Fruit fly (Drosophila melanogaster) whole organism, prepupa: ENCODE data around the gene bdl.

Source experiments
- CG10631 ChIP-seq: fragments of 200-800 bp; sonication (Bioruptor generic); optimal IDR thresholded peaks from 2 replicates; lab custom pipeline; 2016; ENCODE audit warnings: missing biosample characterization, missing genetic modification characterization
- CG11762 ChIP-seq: fragments of 200-800 bp; sonication (Bioruptor generic); optimal IDR thresholded peaks from 3 replicates; lab custom pipeline; 2016; ENCODE audit warnings: missing biosample characterization, missing genetic modification characterization; ENCODE audit not compliant: insufficient read depth
- CG1621 ChIP-seq: fragments of 200-800 bp; sonication (Bioruptor generic); optimal IDR thresholded peaks from 3 replicates; lab custom pipeline; 2018; ENCODE audit warnings: missing biosample characterization, mild to moderate bottlenecking, missing genetic modification characterization
- CG3032 ChIP-seq: fragments of 200-800 bp; optimal IDR thresholded peaks from 2 replicates; lab custom pipeline; 2019; ENCODE audit warnings: missing biosample characterization, mild to moderate bottlenecking, missing genetic modification characterization, moderate library complexity
- CG32006 ChIP-seq: fragments of 200-800 bp; sonication (Bioruptor generic); optimal IDR thresholded peaks from 3 replicates; lab custom pipeline; 2017; ENCODE audit warnings: missing biosample characterization, mild to moderate bottlenecking, missing genetic modification characterization
- CG34406 ChIP-seq: fragments of 200-800 bp; sonication (Bioruptor generic); optimal IDR thresholded peaks from 3 replicates; lab custom pipeline; 2016; ENCODE audit warnings: missing biosample characterization, missing genetic modification characterization
- CG6163 ChIP-seq: fragments of 200-800 bp; sonication (Bioruptor generic); IDR thresholded peaks from 3 replicates; pipeline ENCODE4 v1.3.6; 2022; ENCODE audit warnings: missing biosample characterization, missing genetic modification characterization
- CG6808 ChIP-seq: fragments of 200-800 bp; sonication (Bioruptor generic); optimal IDR thresholded peaks from 3 replicates; lab custom pipeline; 2017; ENCODE audit warnings: missing biosample characterization, missing genetic modification characterization, mild to moderate bottlenecking, moderate library complexity, missing genetic modification reagents
- CG6854 ChIP-seq: fragments of 200-800 bp; sonication (Bioruptor generic); optimal IDR thresholded peaks from 2 replicates; lab custom pipeline; 2017; ENCODE audit warnings: missing biosample characterization, mild to moderate bottlenecking, missing genetic modification characterization
- CG7368 ChIP-seq: fragments of 200-800 bp; sonication (Bioruptor generic); optimal IDR thresholded peaks from 3 replicates; lab custom pipeline; 2016; ENCODE audit warnings: missing biosample characterization, missing genetic modification characterization
- CG8119 ChIP-seq: fragments of 200-800 bp; sonication (Bioruptor generic); IDR thresholded peaks from 3 replicates; pipeline ENCODE4 v1.3.6; 2022; ENCODE audit warnings: missing biosample characterization, missing genetic modification characterization
- CG9139 ChIP-seq: fragments of 200-800 bp; sonication (Bioruptor generic); optimal IDR thresholded peaks from 3 replicates; lab custom pipeline; 2017; ENCODE audit warnings: missing biosample characterization, mild to moderate bottlenecking, missing genetic modification characterization
- Eip78C ChIP-seq: fragments of 200-800 bp; sonication (Bioruptor generic); peaks from one replicate; lab custom pipeline; 2016; ENCODE audit warnings: missing biosample characterization, missing genetic modification characterization
- Ets96B ChIP-seq: fragments of 200-800 bp; optimal IDR thresholded peaks from 2 replicates; lab custom pipeline; 2019; ENCODE audit warnings: missing biosample characterization, mild to moderate bottlenecking, missing genetic modification characterization, moderate library complexity
- Gug ChIP-seq: fragments of 200-800 bp; sonication (Bioruptor generic); IDR thresholded peaks from 2 replicates; pipeline ENCODE4 v1.3.6; 2022; ENCODE audit warnings: missing biosample characterization, missing genetic modification characterization
- Hr39 ChIP-seq: fragments of 200-800 bp; sonication (Bioruptor generic); optimal IDR thresholded peaks from 2 replicates; lab custom pipeline; 2016; ENCODE audit warnings: missing biosample characterization, missing genetic modification characterization
- Hr4 ChIP-seq: fragments of 200-800 bp; sonication (Bioruptor generic); optimal IDR thresholded peaks from 3 replicates; lab custom pipeline; 2016; ENCODE audit warnings: missing biosample characterization, missing genetic modification characterization
- Lpt ChIP-seq: fragments of 200-800 bp; sonication (Bioruptor generic); optimal IDR thresholded peaks from 3 replicates; lab custom pipeline; 2016; ENCODE audit warnings: missing biosample characterization, missing genetic modification characterization
- Met ChIP-seq: fragments of 200-800 bp; sonication (Bioruptor generic); optimal IDR thresholded peaks from 3 replicates; lab custom pipeline; 2016; ENCODE audit warnings: missing biosample characterization, missing genetic modification characterization
- Smox ChIP-seq: fragments of 200-800 bp; sonication (Bioruptor generic); optimal IDR thresholded peaks from 3 replicates; lab custom pipeline; 2016; ENCODE audit warnings: missing biosample characterization, missing genetic modification characterization
- Sox14 ChIP-seq: fragments of 200-800 bp; sonication (Bioruptor generic); optimal IDR thresholded peaks from 3 replicates; lab custom pipeline; 2016; ENCODE audit warnings: missing biosample characterization, missing genetic modification characterization
- achi ChIP-seq: fragments of 200-800 bp; sonication (Bioruptor generic); optimal IDR thresholded peaks from 3 replicates; lab custom pipeline; 2016; ENCODE audit warnings: missing biosample characterization, missing genetic modification characterization
- cyc ChIP-seq: fragments of 200-800 bp; sonication (Bioruptor generic); optimal IDR thresholded peaks from 3 replicates; lab custom pipeline; 2016; ENCODE audit warnings: missing biosample characterization, missing genetic modification characterization
- dac ChIP-seq: fragments of 200-800 bp; sonication (Bioruptor generic); optimal IDR thresholded peaks from 2 replicates; lab custom pipeline; 2017; ENCODE audit warnings: missing biosample characterization, mild to moderate bottlenecking, missing genetic modification characterization
- dsx ChIP-seq: fragments of 200-800 bp; optimal IDR thresholded peaks from 3 replicates; lab custom pipeline; 2019; ENCODE audit warnings: missing biosample characterization, mild to moderate bottlenecking, missing genetic modification characterization, moderate library complexity; ENCODE audit not compliant: poor library complexity, severe bottlenecking
- eg ChIP-seq: fragments of 200-800 bp; sonication (Bioruptor generic); IDR thresholded peaks from 3 replicates; pipeline ENCODE4 v1.3.6; 2022; ENCODE audit warnings: missing biosample characterization, missing genetic modification characterization
- esn ChIP-seq: fragments of 200-800 bp; sonication (Bioruptor generic); optimal IDR thresholded peaks from 2 replicates; lab custom pipeline; 2016; ENCODE audit warnings: missing biosample characterization, mild to moderate bottlenecking, missing genetic modification characterization, moderate library complexity
- fkh ChIP-seq: fragments of 200-800 bp; sonication (Bioruptor generic); optimal IDR thresholded peaks from 3 replicates; lab custom pipeline; 2017; ENCODE audit warnings: missing biosample characterization, mild to moderate bottlenecking, missing genetic modification characterization, moderate library complexity
- net ChIP-seq: fragments of 200-800 bp; sonication (Bioruptor generic); optimal IDR thresholded peaks from 3 replicates; lab custom pipeline; 2016; ENCODE audit warnings: missing biosample characterization, missing genetic modification characterization
- pdm3 ChIP-seq: fragments of 200-800 bp; sonication (Bioruptor generic); optimal IDR thresholded peaks from 3 replicates; lab custom pipeline; 2016; ENCODE audit warnings: missing biosample characterization, missing genetic modification characterization
- salr ChIP-seq, 2 experiments: fragments of 200-800 bp; sonication (Bioruptor generic); optimal IDR thresholded peaks; 3 replicates each; lab custom pipeline; 2016 to 2018; ENCODE audit warnings: missing biosample characterization in 2 of 2, missing genetic modification characterization in 2 of 2, mild to moderate bottlenecking in 1 of 2
- ss ChIP-seq, 2 experiments: fragments of 200-800 bp; sonication (Bioruptor generic); optimal IDR thresholded peaks; 2 replicates in 1 of 2; 3 replicates in 1 of 2; lab custom pipeline; 2017 to 2018; ENCODE audit warnings: mild to moderate bottlenecking in 2 of 2, missing biosample characterization in 2 of 2, missing genetic modification characterization in 2 of 2, moderate library complexity in 1 of 2
- vri ChIP-seq: fragments of 200-800 bp; sonication (Bioruptor generic); optimal IDR thresholded peaks from 3 replicates; lab custom pipeline; 2016; ENCODE audit warnings: missing biosample characterization, mild to moderate bottlenecking, missing genetic modification characterization

The bdl gene

dm6 chr2L:4332962-4333757 is 8.8 kb downstream of the bdl start (continued):
- TF ChIP-seq Lpt: peak; percentile 93
- peak; percentile 84 for TF ChIP-seq CG1621
- peak; percentile 90 for TF ChIP-seq CG9139 (GFP tag; lab: Kevin White, UChicago)
- peak; percentile 94 for TF ChIP-seq eg (GFP tag; lab: Robert Waterston, UW)
- TF ChIP-seq CG6808 (GFP tag; lab: Kevin White, UChicago): peak; percentile 92
- TF ChIP-seq CG10631 (GFP tag; lab: Kevin White, UChicago): peak; percentile 85
- peak; percentile 88 for TF ChIP-seq Ets96B
- TF ChIP-seq Met (GFP tag; lab: Kevin White, UChicago): peak; percentile 86
- peak; percentile 95 for TF ChIP-seq CG6163
- TF ChIP-seq Hr39 (GFP tag; lab: Kevin White, UChicago): peak; percentile 87

- TF ChIP-seq Gug (GFP tag; lab: Robert Waterston, UW): 0 out of 2 replicates have a peak, but pooled peaks have one; percentile 3
- TF ChIP-seq net (GFP tag; lab: Kevin White, UChicago): peak; percentile 31
- no peak for TF ChIP-seq Sox14
- TF ChIP-seq Smox (GFP tag; lab: Kevin White, UChicago): no peak
- TF ChIP-seq dsx (GFP tag; lab: Kevin White, UChicago): peak; percentile 8
- TF ChIP-seq salr (GFP tag; optimal IDR thresholded peaks at IDR 0.05; lab: Kevin White, UChicago): no peak
- peak; percentile 30 for TF ChIP-seq CG1621
- TF ChIP-seq CG6163: no peak; the same call in 2 of the 3 replicates
- no peak for TF ChIP-seq esn (GFP tag; lab: Kevin White, UChicago)
- TF ChIP-seq pdm3: no peak
- TF ChIP-seq ss (GFP tag; optimal IDR thresholded peaks at IDR 0.05; lab: Kevin White, UChicago): no peak
- TF ChIP-seq dac (GFP tag; lab: Kevin White, UChicago): no peak
- peak; percentile 25 for TF ChIP-seq vri (GFP tag; lab: Kevin White, UChicago)
- TF ChIP-seq CG6854: peak; percentile 52
- no peak for TF ChIP-seq CG3032
- peak; percentile 44 for TF ChIP-seq Lpt
- no peak for TF ChIP-seq CG34406 (GFP tag; lab: Kevin White, UChicago)
- TF ChIP-seq CG8119: no peak
- TF ChIP-seq eg (GFP tag; lab: Robert Waterston, UW): no peak; the same call in 2 of the 3 replicates
- TF ChIP-seq Hr39 (GFP tag; lab: Kevin White, UChicago): no peak
- TF ChIP-seq CG11762 (GFP tag; lab: Kevin White, UChicago): no peak
- TF ChIP-seq CG9139 (GFP tag; lab: Kevin White, UChicago): no peak
Measured at dm6 chr2L:4333758-4334114, 9.4 kb downstream of the bdl start, which contains the start of gene Atet. Gene Atet (plus strand): TSS chr2L:4333913.

dm6 chr2L:4334971-4335436 is 10.7 kb downstream of the bdl start:
- TF ChIP-seq Hr4 (GFP tag; lab: Kevin White, UChicago) (peak; percentile 36), fkh (GFP tag; lab: Kevin White, UChicago) (peak; percentile 6), eg (GFP tag; lab: Robert Waterston, UW) (peak; percentile 57; the same call in 1 of the 3 replicates), achi (GFP tag; lab: Kevin White, UChicago) (peak; percentile 5), CG32006 (GFP tag; lab: Kevin White, UChicago) (peak; percentile 43), CG6163 (0 out of 3 replicates have a peak, but pooled peaks have one; percentile 10), CG7368 (GFP tag; lab: Kevin White, UChicago) (no peak), Eip78C (peak; percentile 31), cyc (GFP tag; lab: Kevin White, UChicago) (no peak), pdm3 (peak; percentile 5)

dm6 chr2L:4335979-4336378 is 11.6 kb downstream of the bdl start:
- peak; percentile 30 for TF ChIP-seq Sox14
- no peak for TF ChIP-seq salr (GFP tag; optimal IDR thresholded peaks at IDR 0.05; lab: Kevin White, UChicago)
